Worm (Caenorhabditis elegans): ENCODE results near the gene col-2.

DNA sequence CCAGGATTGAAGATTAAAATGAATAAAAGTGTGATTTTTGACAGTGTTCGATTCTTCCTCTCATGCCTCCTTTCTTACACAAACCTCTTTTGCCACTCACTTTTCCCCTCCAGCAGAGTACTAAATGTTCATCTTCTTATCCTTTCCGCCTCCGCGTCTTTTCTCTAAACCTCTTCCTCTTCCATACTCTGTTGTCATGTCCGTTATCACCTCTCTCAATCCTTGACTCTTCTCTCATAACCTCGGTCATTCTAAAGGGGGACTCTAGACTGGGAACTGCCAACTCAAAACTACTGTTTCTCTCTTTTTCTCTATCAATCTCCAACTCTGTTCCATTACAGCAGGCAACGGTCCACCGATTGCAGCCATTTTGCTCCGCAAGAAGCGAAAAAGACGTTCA, 37.0 kb downstream of the col-2 start:
- TF ChIP-seq mes-4 (tag; optimal IDR thresholded peaks at IDR 0.05) (no peak), K11D2.4 (GFP tag; IDR thresholded peaks at IDR 0.05) (no peak), nfya-2 (GFP tag; IDR thresholded peaks at IDR 0.05) (no peak), egrh-3 (GFP tag; IDR thresholded peaks at IDR 0.05) (no peak), tbp1 (GFP tag; optimal IDR thresholded peaks at IDR 0.05) (no peak), ztf-25 (GFP tag; IDR thresholded peaks at IDR 0.05) (no peak), ztf-28 (GFP tag; IDR thresholded peaks at IDR 0.05) (no peak), rpc-1 (optimal IDR thresholded peaks at IDR 0.05) (no peak), rpc-1 (tag; optimal IDR thresholded peaks at IDR 0.05) (no peak), die-1 (tag; optimal IDR thresholded peaks at IDR 0.05) (no peak), madf-10 (tag; optimal IDR thresholded peaks at IDR 0.05) (no peak), dox-1 (GFP tag; IDR thresholded peaks at IDR 0.05) (no peak), F57C9.4 (tag; optimal IDR thresholded peaks at IDR 0.05) (no peak)

All from whole organism, young adult.